Fruit fly (Drosophila melanogaster) whole organism, pupa: ENCODE measurements around the gene CG18547.
A peak's percentile ranks its signal among the peaks of the same experiment; 100 is the strongest.

ENCODE experiments used
- CG10348 ChIP-seq: fragments of 200-800 bp; sonication (Bioruptor generic); IDR thresholded peaks from 2 replicates; pipeline ENCODE4 v1.3.6; 2022; ENCODE audit warnings: missing biosample characterization, missing genetic modification characterization
- CG12605 ChIP-seq: fragments of 200-800 bp; sonication (Bioruptor generic); IDR thresholded peaks from 2 replicates; pipeline ENCODE4 v1.3.6; 2022; ENCODE audit warnings: missing biosample characterization, missing genetic modification characterization
- CG13204 ChIP-seq: fragments of 200-800 bp; sonication (Bioruptor generic); optimal IDR thresholded peaks from 2 replicates; lab custom pipeline; 2018; ENCODE audit warnings: missing biosample characterization, mild to moderate bottlenecking, missing genetic modification characterization, moderate library complexity
- CG14655 ChIP-seq: fragments of 200-800 bp; sonication (Bioruptor generic); optimal IDR thresholded peaks from 3 replicates; lab custom pipeline; 2017; ENCODE audit warnings: mild to moderate bottlenecking, missing biosample characterization, missing genetic modification reagents, missing genetic modification characterization
- CG15710 ChIP-seq: fragments of 200-800 bp; sonication (Bioruptor generic); optimal IDR thresholded peaks from 2 replicates; lab custom pipeline; 2018; ENCODE audit warnings: missing biosample characterization, mild to moderate bottlenecking, missing genetic modification characterization, moderate library complexity
- CG17806 ChIP-seq: fragments of 200-800 bp; sonication (Bioruptor generic); optimal IDR thresholded peaks from 2 replicates; lab custom pipeline; 2018; ENCODE audit warnings: missing biosample characterization, mild to moderate bottlenecking, missing genetic modification characterization, moderate library complexity
- CG32121 ChIP-seq: fragments of 200-800 bp; sonication (Bioruptor generic); IDR thresholded peaks from 2 replicates; pipeline ENCODE4 v1.3.6; 2022; ENCODE audit warnings: missing biosample characterization, missing genetic modification characterization
- CG34367 ChIP-seq: fragments of 200-800 bp; sonication (Bioruptor generic); optimal IDR thresholded peaks from 2 replicates; lab custom pipeline; 2018; ENCODE audit warnings: missing biosample characterization, mild to moderate bottlenecking, missing genetic modification characterization
- CG4496 ChIP-seq: fragments of 200-800 bp; sonication (Bioruptor generic); IDR thresholded peaks from 3 replicates; pipeline ENCODE4 v1.3.6; 2022; ENCODE audit warnings: missing biosample characterization, missing genetic modification characterization
- CG8159 ChIP-seq: fragments of 200-800 bp; sonication (Bioruptor generic); optimal IDR thresholded peaks from 3 replicates; lab custom pipeline; 2018; ENCODE audit warnings: missing biosample characterization, mild to moderate bottlenecking, missing genetic modification characterization, moderate library complexity
- CG8301 ChIP-seq: fragments of 200-800 bp; sonication (Bioruptor generic); optimal IDR thresholded peaks from 2 replicates; lab custom pipeline; 2018; ENCODE audit warnings: missing biosample characterization, mild to moderate bottlenecking, missing genetic modification characterization
- CG9948 ChIP-seq: fragments of 200-800 bp; sonication (Bioruptor generic); optimal IDR thresholded peaks from 2 replicates; lab custom pipeline; 2018; ENCODE audit warnings: missing biosample characterization, mild to moderate bottlenecking, missing genetic modification characterization, moderate library complexity
- D1 ChIP-seq: fragments of 200-800 bp; sonication (Bioruptor generic); optimal IDR thresholded peaks from 2 replicates; lab custom pipeline; 2018; ENCODE audit warnings: missing biosample characterization, mild to moderate bottlenecking, missing genetic modification characterization, moderate library complexity
- EcR ChIP-seq: fragments of 200-800 bp; sonication (Bioruptor generic); optimal IDR thresholded peaks from 3 replicates; lab custom pipeline; 2019; ENCODE audit warnings: missing biosample characterization, missing genetic modification characterization, mild to moderate bottlenecking, moderate library complexity, missing genetic modification reagents
- Ets98B ChIP-seq: fragments of 200-800 bp; sonication (Bioruptor generic); IDR thresholded peaks from 2 replicates; pipeline ENCODE4 v1.3.6; 2022; ENCODE audit warnings: missing biosample characterization, missing genetic modification characterization
- Pif1A ChIP-seq: fragments of 200-800 bp; sonication (Bioruptor generic); optimal IDR thresholded peaks from 3 replicates; lab custom pipeline; 2016; ENCODE audit warnings: missing biosample characterization, missing genetic modification characterization
- Pif1B ChIP-seq: fragments of 200-800 bp; sonication (Bioruptor generic); optimal IDR thresholded peaks from 3 replicates; lab custom pipeline; 2016; ENCODE audit warnings: missing biosample characterization, missing genetic modification characterization
- Snoo ChIP-seq: fragments of 200-800 bp; sonication (Bioruptor generic); optimal IDR thresholded peaks from 3 replicates; lab custom pipeline; 2017; ENCODE audit warnings: missing biosample characterization, mild to moderate bottlenecking, missing genetic modification characterization, inconsistent platforms
- fd96Ca ChIP-seq: fragments of 200-800 bp; sonication (Bioruptor generic); IDR thresholded peaks from 3 replicates; pipeline ENCODE4 v1.3.6; 2022; ENCODE audit warnings: missing biosample characterization, missing genetic modification characterization
- gl ChIP-seq: fragments of 200-800 bp; sonication (Bioruptor generic); optimal IDR thresholded peaks from 2 replicates; lab custom pipeline; 2018; ENCODE audit warnings: missing biosample characterization, mild to moderate bottlenecking, missing genetic modification characterization
- rn ChIP-seq: fragments of 200-800 bp; sonication (Bioruptor generic); IDR thresholded peaks from 2 replicates; pipeline ENCODE4 v1.3.6; 2022; ENCODE audit warnings: missing biosample characterization, missing genetic modification characterization

CG18547 gene

DNA sequence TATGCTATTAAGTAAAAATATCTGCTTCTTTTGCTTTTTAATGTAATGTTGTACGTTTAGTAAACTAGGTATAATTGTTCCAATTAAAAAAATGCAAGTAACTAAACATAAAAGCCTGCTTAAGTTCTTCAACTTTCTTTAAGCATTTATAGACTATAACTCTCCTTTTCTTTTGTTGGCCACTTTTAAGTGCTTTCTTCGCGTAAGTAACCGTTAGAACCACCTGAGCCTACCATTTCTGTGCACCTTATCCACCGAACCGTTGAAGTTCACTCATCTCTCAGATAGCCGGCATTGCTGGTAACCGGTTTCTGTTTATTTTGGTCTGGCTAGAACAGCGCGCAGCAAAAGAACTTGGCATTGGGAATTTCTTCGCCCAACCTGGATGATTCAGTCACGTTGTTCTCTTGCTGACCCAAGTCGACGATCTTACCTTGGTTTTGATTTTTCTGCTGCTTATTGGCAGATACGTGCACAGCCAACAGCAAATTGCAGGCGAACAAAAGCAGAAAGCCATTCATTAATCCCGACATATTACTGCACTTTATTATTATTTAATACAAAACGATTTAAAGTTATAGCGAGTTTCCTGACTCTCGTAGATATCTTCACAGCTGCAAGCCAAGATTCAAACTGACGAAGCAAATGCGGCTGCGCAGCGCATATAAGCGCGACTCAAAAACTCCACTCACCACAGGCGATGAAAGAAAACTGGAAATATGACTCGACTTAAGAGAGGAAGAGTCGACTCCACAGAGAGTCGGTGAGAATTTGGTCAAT lies 3.4 kb downstream of the CG18547 start, which contains the start of gene CG10005:
Gene CG10005, minus strand, starts transcription at position 642 of the 780 bp plus-strand sequence.
- peak; percentile 30; the same call in 1 of the 2 replicates for TF ChIP-seq Ets98B (GFP tag; lab: Robert Waterston, UW)
- no peak for TF ChIP-seq CG34367 (tag; lab: Kevin White, UChicago)
- peak; percentile 95 for TF ChIP-seq EcR (GFP tag; lab: Kevin White, UChicago)
- no peak for TF ChIP-seq CG14655 (GFP tag; lab: Kevin White, UChicago)
- TF ChIP-seq gl = no peak
- TF ChIP-seq fd96Ca (GFP tag; lab: Robert Waterston, UW) = no peak
- no peak for TF ChIP-seq CG9948 (tag; lab: Kevin White, UChicago)
- TF ChIP-seq Pif1B = peak; percentile 25
- TF ChIP-seq CG10348 (GFP tag; lab: Robert Waterston, UW) = no peak
- TF ChIP-seq CG32121 (GFP tag; lab: Robert Waterston, UW) = no peak
- TF ChIP-seq Pif1A (GFP tag; lab: Kevin White, UChicago) = no peak
- no peak for TF ChIP-seq D1 (tag; lab: Kevin White, UChicago)
- TF ChIP-seq CG15710 = no peak
- TF ChIP-seq CG12605 (GFP tag; lab: Robert Waterston, UW) = no peak
- TF ChIP-seq CG8159 (tag; lab: Kevin White, UChicago) = no peak
- TF ChIP-seq CG8301 = no peak
- no peak for TF ChIP-seq CG17806

- TF ChIP-seq CG8301 (no peak), gl (peak; percentile 63), Snoo (tag; lab: Kevin White, UChicago) (peak; percentile 68), CG4496 (no peak), CG34367 (tag; lab: Kevin White, UChicago) (peak; percentile 41), CG32121 (GFP tag; lab: Robert Waterston, UW) (no peak), D1 (tag; lab: Kevin White, UChicago) (no peak), CG12605 (GFP tag; lab: Robert Waterston, UW) (peak; percentile 74), CG9948 (tag; lab: Kevin White, UChicago) (peak; percentile 23), CG13204 (GFP tag; lab: Kevin White, UChicago) (no peak), EcR (GFP tag; lab: Kevin White, UChicago) (peak; percentile 73), Pif1B (no peak), Pif1A (GFP tag; lab: Kevin White, UChicago) (no peak), CG8159 (tag; lab: Kevin White, UChicago) (peak; percentile 45), CG10348 (GFP tag; lab: Robert Waterston, UW) (no peak), CG14655 (GFP tag; lab: Kevin White, UChicago) (no peak), fd96Ca (GFP tag; lab: Robert Waterston, UW) (no peak), CG17806 (peak; percentile 11), CG15710 (peak; percentile 5), Ets98B (GFP tag; lab: Robert Waterston, UW) (peak; percentile 36; the same call in 1 of the 2 replicates), rn (GFP tag; lab: Robert Waterston, UW) (no peak)
Measured at dm6 chr3R:11974631-11975030, 5.6 kb downstream of the CG18547 start, which contains the start of gene Tango9. Gene Tango9, minus strand, starts transcription at chr3R:11974910.

- peak; percentile 24 for TF ChIP-seq EcR (GFP tag; lab: Kevin White, UChicago)
- TF ChIP-seq Snoo (tag; lab: Kevin White, UChicago) = no peak
Measured at dm6 chr3R:11973826-11974225, 6.4 kb downstream of the CG18547 start.

DNA sequence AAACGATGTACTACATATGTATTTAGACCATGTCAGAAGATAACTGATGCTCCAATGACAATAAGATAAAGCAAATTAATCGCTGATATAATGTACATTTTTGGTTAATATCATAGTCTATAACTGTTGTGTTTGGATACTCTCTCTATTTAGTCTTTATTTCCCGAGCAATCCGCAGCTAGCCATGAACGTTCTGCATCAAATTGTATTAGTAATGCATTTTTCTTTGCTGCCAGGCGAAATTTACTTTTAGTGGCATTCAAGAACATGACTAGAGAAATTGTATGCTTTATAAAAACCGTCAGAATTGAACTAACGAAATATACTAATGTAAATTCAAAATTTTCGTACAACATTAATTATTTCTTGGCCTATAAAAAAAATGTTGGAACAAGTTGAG lies 8.8 kb downstream of the CG18547 start, which contains the start of gene GC2:
Gene GC2, plus strand, starts transcription at position 301 of the 400 bp plus-strand sequence.
- TF ChIP-seq CG13204 (GFP tag; lab: Kevin White, UChicago) = no peak
- no peak for TF ChIP-seq EcR (GFP tag; lab: Kevin White, UChicago)
- TF ChIP-seq Pif1A (GFP tag; lab: Kevin White, UChicago) = no peak
- no peak for TF ChIP-seq CG8301

DNA sequence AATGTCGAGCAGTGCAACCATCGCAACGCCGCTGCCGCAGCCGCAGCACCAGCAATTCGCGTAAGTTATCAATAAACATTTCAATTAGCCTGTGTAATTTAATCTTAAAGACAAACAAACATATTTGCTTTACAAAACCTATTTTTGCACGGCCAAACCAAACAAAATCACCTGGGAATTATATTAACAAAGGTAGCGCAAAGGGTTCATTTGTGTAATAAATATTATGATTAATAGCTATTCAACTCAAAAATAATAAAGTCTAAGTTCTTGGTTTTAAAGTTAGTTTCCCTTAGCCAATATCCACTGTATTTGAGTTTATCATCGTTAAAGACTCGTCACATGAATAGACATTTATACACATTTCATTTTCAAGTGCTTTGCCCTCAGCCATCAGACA lies 11.0 kb downstream of the CG18547 start:
- TF ChIP-seq Pif1B (peak; percentile 10), rn (GFP tag; lab: Robert Waterston, UW) (no peak), CG8301 (peak; percentile 59), Pif1A (GFP tag; lab: Kevin White, UChicago) (no peak), CG13204 (GFP tag; lab: Kevin White, UChicago) (no peak), EcR (GFP tag; lab: Kevin White, UChicago) (no peak), CG17806 (peak; percentile 17), CG12605 (GFP tag; lab: Robert Waterston, UW) (0 out of 2 replicates have a peak, but pooled peaks have one; percentile 22), CG32121 (GFP tag; lab: Robert Waterston, UW) (peak; percentile 71), CG10348 (GFP tag; lab: Robert Waterston, UW) (no peak), CG8159 (tag; lab: Kevin White, UChicago) (peak; percentile 16), CG9948 (tag; lab: Kevin White, UChicago) (peak; percentile 8), CG15710 (peak; percentile 21), CG4496 (peak; percentile 45; the same call in 1 of the 3 replicates), Ets98B (GFP tag; lab: Robert Waterston, UW) (peak; percentile 66)
